Fruit fly (Drosophila melanogaster): Measurements from ENCODE around the gene Sirt2.
A peak's percentile ranks its signal among the peaks of the same experiment; 100 is the strongest.

DNA sequence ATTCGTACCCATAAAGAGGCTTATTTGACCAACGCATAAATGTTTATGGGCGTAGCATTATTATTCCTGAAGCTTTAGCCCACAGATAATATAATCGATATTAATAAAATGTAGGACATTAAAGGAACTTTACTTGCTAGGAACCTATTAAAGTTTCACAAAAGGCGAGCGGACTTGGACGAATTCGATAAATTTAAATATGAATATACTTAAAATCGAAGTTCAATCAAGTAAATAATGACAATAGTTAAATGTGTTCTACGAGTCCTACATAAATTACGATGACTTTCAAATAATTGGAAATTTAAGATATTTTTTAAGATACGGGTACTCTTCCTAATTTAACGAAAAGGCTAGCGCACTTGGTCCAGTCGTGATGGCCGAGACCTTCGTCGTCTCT is 36.7 kb upstream of the Sirt2 start:
- peak; percentile 3 for TF ChIP-seq Smox (GFP tag; optimal IDR thresholded peaks at IDR 0.05)
- no peak for TF ChIP-seq fkh (GFP tag; optimal IDR thresholded peaks at IDR 0.05)
- no peak for TF ChIP-seq Hr39 (GFP tag; optimal IDR thresholded peaks at IDR 0.05)

Measured in whole organism, prepupa.